Worm (Caenorhabditis elegans): Measurements from ENCODE around the gene rif-1.2.

DNA sequence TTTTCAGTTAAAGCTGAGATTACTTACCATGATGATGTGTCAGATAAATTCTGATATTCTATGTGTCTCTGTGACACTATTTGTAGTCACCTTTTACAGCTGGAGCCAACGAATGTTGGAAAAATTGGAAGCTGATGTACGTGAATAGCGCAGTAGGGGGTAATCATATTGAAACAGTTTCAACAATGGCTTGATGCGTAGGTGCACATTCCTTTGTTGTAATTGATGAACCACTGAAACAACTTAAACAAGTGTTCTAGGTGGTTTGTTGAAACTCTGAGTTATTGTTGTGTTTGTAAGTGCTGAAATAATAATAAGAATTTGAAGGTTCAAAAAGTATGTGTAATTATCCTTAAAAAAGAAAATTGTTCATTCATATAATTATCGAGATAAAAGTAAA, 14.6 kb downstream of the rif-1.2 start, which contains the start of gene nspc-12:
- TF ChIP-seq mab-9 (GFP tag; IDR thresholded peaks at IDR 0.05) (no peak), swsn-7 (tag; optimal IDR thresholded peaks at IDR 0.05) (no peak), nhr-237 (tag; optimal IDR thresholded peaks at IDR 0.05) (no peak), lin-35 (GFP tag; optimal IDR thresholded peaks at IDR 0.05) (no peak), nhr-90 (tag; optimal IDR thresholded peaks at IDR 0.05; ENCODE audit: poor library complexity) (no peak), mdl-1 (tag; optimal IDR thresholded peaks at IDR 0.05) (no peak), rnt-1 (tag; optimal IDR thresholded peaks at IDR 0.05) (no peak), skn-1 (tag; optimal IDR thresholded peaks at IDR 0.05) (no peak), nhr-84 (tag; optimal IDR thresholded peaks at IDR 0.05) (no peak), ceh-8 (GFP tag; optimal IDR thresholded peaks at IDR 0.05) (no peak), unc-30 (tag; optimal IDR thresholded peaks at IDR 0.05) (no peak), nhr-71 (tag; optimal IDR thresholded peaks at IDR 0.05) (no peak)
